Worm (Caenorhabditis elegans): ENCODE data around the gene ran-2.

DNA sequence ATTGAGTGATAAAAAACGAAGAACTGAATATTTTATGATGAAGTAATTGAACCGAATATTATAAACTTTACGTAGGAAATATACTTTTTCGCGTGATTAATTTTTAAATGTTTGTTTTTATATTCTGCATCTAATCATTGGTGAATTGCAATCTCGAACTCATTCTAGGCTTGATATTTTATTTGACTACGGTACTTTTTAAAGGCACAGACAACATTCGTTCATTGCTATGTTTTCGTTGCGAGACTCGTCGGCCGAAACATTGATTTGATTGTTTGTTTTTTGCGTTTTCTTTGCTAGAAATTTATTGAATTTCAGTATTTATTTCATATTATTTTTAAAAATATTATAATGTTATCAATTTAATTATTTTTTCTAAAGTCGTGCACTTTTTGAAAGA lies 44.4 kb downstream of the ran-2 start, which contains the start of gene C06G4.4:
- no peak for TF ChIP-seq ceh-16 (tag; optimal IDR thresholded peaks at IDR 0.05)
- no peak for TF ChIP-seq nhr-10 (tag; optimal IDR thresholded peaks at IDR 0.05)
- no peak for TF ChIP-seq mdl-1 (tag; optimal IDR thresholded peaks at IDR 0.05)
- no peak for TF ChIP-seq R02D3.7 (tag; optimal IDR thresholded peaks at IDR 0.05)
- TF ChIP-seq blmp-1 (tag; optimal IDR thresholded peaks at IDR 0.05; ENCODE audit: insufficient read depth): no peak
- no peak for TF ChIP-seq ZK546.5 (tag; optimal IDR thresholded peaks at IDR 0.05)
- no peak for TF ChIP-seq alr-1 (tag; optimal IDR thresholded peaks at IDR 0.05)
- no peak for TF ChIP-seq snpc-4 (tag; optimal IDR thresholded peaks at IDR 0.05)
- TF ChIP-seq zag-1 (tag; optimal IDR thresholded peaks at IDR 0.05): no peak
- no peak for TF ChIP-seq nhr-11 (tag; optimal IDR thresholded peaks at IDR 0.05)
- TF ChIP-seq nhr-12 (tag; optimal IDR thresholded peaks at IDR 0.05): no peak
- no peak for TF ChIP-seq ceh-82 (tag; optimal IDR thresholded peaks at IDR 0.05)
- no peak for TF ChIP-seq fos-1 (tag; optimal IDR thresholded peaks at IDR 0.05)
- TF ChIP-seq ama-1 (optimal IDR thresholded peaks at IDR 0.05): no peak

Data from whole organism, L2 larva.